Fruit fly (Drosophila melanogaster) whole organism, wandering third instar larva: ENCODE data around the gene CG31446.

ENCODE experiments used
- Abd-B ChIP-seq: fragments of >200 bp; optimal IDR thresholded peaks from 2 replicates; lab custom pipeline; 2017; ENCODE audit warnings: missing biosample characterization, missing genetic modification characterization
- CG9705 ChIP-seq: fragments of 200-800 bp; sonication (Bioruptor generic); optimal IDR thresholded peaks from 2 replicates; lab custom pipeline; 2018; ENCODE audit warnings: missing biosample characterization, mild to moderate bottlenecking, missing genetic modification characterization
- CrebA ChIP-seq: fragments of 200-800 bp; sonication (Bioruptor generic); optimal IDR thresholded peaks from 2 replicates; lab custom pipeline; 2016; ENCODE audit warnings: missing biosample characterization, mild to moderate bottlenecking, missing genetic modification characterization, borderline replicate concordance
- Dif ChIP-seq: fragments of 200-275, 200-300 bp; sonication (Bioruptor generic); optimal IDR thresholded peaks from 2 replicates; lab custom pipeline; 2018; ENCODE audit warnings: missing biosample characterization, missing genetic modification characterization; ENCODE audit not compliant: partially characterized antibody
- GATAd ChIP-seq: sonication (Bioruptor generic); optimal IDR thresholded peaks from 2 replicates; lab custom pipeline; 2016; ENCODE audit warnings: missing biosample characterization, missing genetic modification characterization
- HLH106 ChIP-seq: fragments of 200-800 bp; optimal IDR thresholded peaks from 3 replicates; lab custom pipeline; 2019; ENCODE audit warnings: missing biosample characterization, mild to moderate bottlenecking, missing genetic modification characterization, moderate library complexity
- Hnf4 ChIP-seq: fragments of 200-800 bp; sonication (Bioruptor generic); optimal IDR thresholded peaks from 2 replicates; lab custom pipeline; 2016; ENCODE audit warnings: missing biosample characterization, mild to moderate bottlenecking, missing genetic modification characterization
- Hr78 ChIP-seq: fragments of >200 bp; optimal IDR thresholded peaks from 2 replicates; lab custom pipeline; 2017; ENCODE audit warnings: missing biosample characterization, missing genetic modification characterization
- Hr83 ChIP-seq: fragments of 200-300 bp; sonication (Bioruptor generic); optimal IDR thresholded peaks from 2 replicates; lab custom pipeline; 2016; ENCODE audit warnings: missing biosample characterization, mild to moderate bottlenecking, missing genetic modification characterization, moderate library complexity; ENCODE audit not compliant: poor library complexity, severe bottlenecking
- Jra ChIP-seq: sonication (Bioruptor generic); optimal IDR thresholded peaks from 2 replicates; lab custom pipeline; 2016; ENCODE audit warnings: missing biosample characterization, missing genetic modification characterization
- Mio ChIP-seq: sonication (Bioruptor generic); optimal IDR thresholded peaks from 2 replicates; lab custom pipeline; 2016; ENCODE audit warnings: missing biosample characterization, missing genetic modification characterization
- Myc ChIP-seq: fragments of >200 bp; optimal IDR thresholded peaks from 2 replicates; lab custom pipeline; 2017
- OdsH ChIP-seq: fragments of 200-800 bp; sonication (Bioruptor generic); optimal IDR thresholded peaks from 2 replicates; lab custom pipeline; 2016; ENCODE audit warnings: missing biosample characterization, mild to moderate bottlenecking, missing genetic modification characterization
- Rel ChIP-seq, 2 experiments: fragments of 200-800 bp; sonication (Bioruptor generic) in 1 of 2; optimal IDR thresholded peaks; 2 replicates in 1 of 2; 3 replicates in 1 of 2; lab custom pipeline; 2016 to 2019; ENCODE audit warnings: mild to moderate bottlenecking in 2 of 2, missing biosample characterization in 2 of 2, missing genetic modification characterization in 2 of 2, moderate library complexity in 1 of 2
- Sp1 ChIP-seq: fragments of 200-800 bp; sonication (Bioruptor generic); optimal IDR thresholded peaks from 3 replicates; lab custom pipeline; 2019; ENCODE audit warnings: missing biosample characterization, mild to moderate bottlenecking, missing genetic modification characterization, moderate library complexity
- Vsx2 ChIP-seq: fragments of 200-300, 225-300 bp; sonication (Bioruptor generic); optimal IDR thresholded peaks from 2 replicates; lab custom pipeline; 2018; ENCODE audit warnings: missing biosample characterization, missing genetic modification characterization; ENCODE audit not compliant: partially characterized antibody
- br ChIP-seq: fragments of 200-800 bp; sonication (Bioruptor generic); optimal IDR thresholded peaks from 2 replicates; lab custom pipeline; 2016; ENCODE audit warnings: missing biosample characterization, missing genetic modification characterization
- dl ChIP-seq, 2 experiments: fragments of 175-275, 200-275 bp in 1 of 2; fragments of 200-275 bp in 1 of 2; sonication (Bioruptor generic); optimal IDR thresholded peaks; lab custom pipeline; 2018; ENCODE audit warnings: mild to moderate bottlenecking in 2 of 2, missing biosample characterization in 2 of 2, missing genetic modification characterization in 2 of 2, moderate library complexity in 2 of 2; ENCODE audit not compliant: partially characterized antibody in 2 of 2, insufficient read depth in 1 of 2
- ey ChIP-seq: fragments of 200-800 bp; sonication (Bioruptor generic); optimal IDR thresholded peaks from 2 replicates; lab custom pipeline; 2016; ENCODE audit warnings: missing biosample characterization, missing genetic modification characterization
- foxo ChIP-seq, 2 experiments: fragments of 200-800 bp; sonication (Bioruptor generic); optimal IDR thresholded peaks; 2 replicates in 1 of 2; 3 replicates in 1 of 2; lab custom pipeline; 2016 to 2017; ENCODE audit warnings: missing biosample characterization in 2 of 2, missing genetic modification characterization in 2 of 2
- h ChIP-seq: fragments of 200-800 bp; sonication (Bioruptor generic); optimal IDR thresholded peaks from 3 replicates; lab custom pipeline; 2016; ENCODE audit warnings: missing biosample characterization, mild to moderate bottlenecking, missing genetic modification characterization
- jim ChIP-seq: fragments of 175-275, 200-325 bp; sonication (Bioruptor generic); optimal IDR thresholded peaks from 2 replicates; lab custom pipeline; 2016; ENCODE audit warnings: missing biosample characterization, mild to moderate bottlenecking, missing genetic modification characterization
- lola ChIP-seq: fragments of >200 bp; optimal IDR thresholded peaks from 2 replicates; lab custom pipeline; 2017; ENCODE audit warnings: missing biosample characterization, missing genetic modification characterization
- pan ChIP-seq: fragments of >200 bp; optimal IDR thresholded peaks from 2 replicates; lab custom pipeline; 2017
- psq ChIP-seq: fragments of 200-800 bp; sonication (Bioruptor generic); optimal IDR thresholded peaks from 3 replicates; lab custom pipeline; 2017; ENCODE audit warnings: missing biosample characterization, mild to moderate bottlenecking, missing genetic modification characterization, moderate library complexity
- sv ChIP-seq: fragments of 200-800 bp; sonication (Bioruptor generic); optimal IDR thresholded peaks from 3 replicates; lab custom pipeline; 2016; ENCODE audit warnings: missing biosample characterization, missing genetic modification characterization
- tai ChIP-seq: sonication (Bioruptor generic); optimal IDR thresholded peaks from 2 replicates; lab custom pipeline; 2016; ENCODE audit warnings: missing biosample characterization, missing genetic modification characterization
- usp ChIP-seq: fragments of >200 bp; optimal IDR thresholded peaks from 2 replicates; lab custom pipeline; 2017; ENCODE audit warnings: missing biosample characterization, missing genetic modification characterization
- woc ChIP-seq: sonication (Bioruptor generic); optimal IDR thresholded peaks from 2 replicates; lab custom pipeline; 2016; ENCODE audit warnings: missing biosample characterization, mild to moderate bottlenecking, missing genetic modification characterization

CG31446 gene

dm6 chr3R:15664321-15665172, 28.3 kb upstream of the CG31446 start:
- no peak for TF ChIP-seq jim (GFP tag; lab: Kevin White, UChicago)
- TF ChIP-seq Hnf4 (GFP tag; lab: Kevin White, UChicago), result no peak
- TF ChIP-seq Mio (GFP tag; lab: Kevin White, UChicago), result no peak
- TF ChIP-seq dl (GFP tag; optimal IDR thresholded peaks at IDR 0.05; lab: Kevin White, UChicago; ENCODE audit: insufficient read depth in 1 of 2, partially characterized antibody in 2 of 2), result peak; percentile 59 to 80
- TF ChIP-seq br, result no peak
- no peak for TF ChIP-seq Sp1 (GFP tag; lab: Kevin White, UChicago)
- TF ChIP-seq ey (GFP tag; lab: Kevin White, UChicago), result no peak
- TF ChIP-seq CG9705 (GFP tag; lab: Kevin White, UChicago), result no peak
- TF ChIP-seq foxo (GFP tag; optimal IDR thresholded peaks at IDR 0.05; lab: Kevin White, UChicago), result no peak
- no peak for TF ChIP-seq Myc
- no peak for TF ChIP-seq woc (GFP tag; lab: Kevin White, UChicago)
- no peak for TF ChIP-seq Hr83 (GFP tag; lab: Kevin White, UChicago)
- TF ChIP-seq CrebA (GFP tag; lab: Kevin White, UChicago), result no peak
- no peak for TF ChIP-seq OdsH (GFP tag; lab: Kevin White, UChicago)
- no peak for TF ChIP-seq sv
- TF ChIP-seq Dif, result peak; percentile 81

- TF ChIP-seq Hnf4 (GFP tag; lab: Kevin White, UChicago) (peak; percentile 38), Hr83 (GFP tag; lab: Kevin White, UChicago) (peak; percentile 34), HLH106 (tag; lab: Kevin White, UChicago) (no peak)
These were observed 26.9 kb upstream of the CG31446 start, which contains the start of gene pxb for dm6 chr3R:15665962-15666361. pxb (plus strand) TSS chr3R:15666183.

- TF ChIP-seq sv (no peak), Sp1 (GFP tag; lab: Kevin White, UChicago) (no peak), Myc (no peak), h (GFP tag; lab: Kevin White, UChicago) (no peak), lola (GFP tag; lab: Kevin White, UChicago) (no peak), Vsx2 (no peak), tai (GFP tag; lab: Kevin White, UChicago) (no peak), Rel (GFP tag; optimal IDR thresholded peaks at IDR 0.05; lab: Kevin White, UChicago) (no peak), Rel (tag; optimal IDR thresholded peaks at IDR 0.05; lab: Kevin White, UChicago) (no peak), woc (GFP tag; lab: Kevin White, UChicago) (no peak), ey (GFP tag; lab: Kevin White, UChicago) (no peak), GATAd (GFP tag; lab: Kevin White, UChicago) (no peak), Mio (GFP tag; lab: Kevin White, UChicago) (no peak)
These were observed 25.9 kb upstream of the CG31446 start for dm6 chr3R:15666900-15667507.

dm6 chr3R:15668863-15669491, 23.9 kb upstream of the CG31446 start:
- TF ChIP-seq dl (GFP tag; optimal IDR thresholded peaks at IDR 0.05; lab: Kevin White, UChicago; ENCODE audit: insufficient read depth in 1 of 2, partially characterized antibody in 2 of 2), result no peak
- TF ChIP-seq Vsx2, result no peak
- TF ChIP-seq psq (GFP tag; lab: Kevin White, UChicago), result no peak
- no peak for TF ChIP-seq br
- no peak for TF ChIP-seq usp (GFP tag; lab: Kevin White, UChicago)
- no peak for TF ChIP-seq Hr78 (GFP tag; lab: Kevin White, UChicago)
- no peak for TF ChIP-seq HLH106 (tag; lab: Kevin White, UChicago)
- TF ChIP-seq CrebA (GFP tag; lab: Kevin White, UChicago), result no peak
- no peak for TF ChIP-seq Abd-B (GFP tag; lab: Kevin White, UChicago)
- TF ChIP-seq Jra (GFP tag; lab: Kevin White, UChicago), result no peak
- TF ChIP-seq sv, result no peak
- no peak for TF ChIP-seq pan (lab: Kevin White, UChicago)
- no peak for TF ChIP-seq h (GFP tag; lab: Kevin White, UChicago)
- no peak for TF ChIP-seq Dif
- TF ChIP-seq ey (GFP tag; lab: Kevin White, UChicago), result no peak
- no peak for TF ChIP-seq Hr83 (GFP tag; lab: Kevin White, UChicago)
- TF ChIP-seq Hnf4 (GFP tag; lab: Kevin White, UChicago), result no peak
- TF ChIP-seq jim (GFP tag; lab: Kevin White, UChicago), result no peak
